Worm (Caenorhabditis elegans): Measurements from ENCODE around the gene srlf-35.
A peak's percentile ranks its signal among the peaks of the same experiment; 100 is the strongest.

DNA sequence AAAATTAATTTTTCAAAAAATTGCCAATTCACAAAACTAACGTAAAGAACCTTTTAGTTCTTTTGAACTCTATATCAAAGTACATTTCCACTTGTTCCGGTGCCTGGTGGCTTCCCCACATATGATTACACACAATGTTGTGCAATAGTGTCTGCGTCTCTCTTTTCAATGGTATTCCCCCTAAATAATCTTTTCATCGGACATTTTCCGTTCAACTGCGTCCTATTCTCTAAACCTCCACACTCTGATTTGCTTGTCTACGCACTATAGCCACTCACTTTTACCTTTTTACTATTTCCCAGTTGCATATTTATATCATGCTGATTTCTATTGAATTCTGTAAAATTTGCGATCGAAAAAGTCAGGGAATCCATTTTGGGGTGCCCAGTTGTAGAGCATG, 28.2 kb downstream of the srlf-35 start, which contains the start of gene nhr-58:
- TF ChIP-seq hlh-4 (tag; optimal IDR thresholded peaks at IDR 0.05) (no peak), efl-3 (GFP tag; optimal IDR thresholded peaks at IDR 0.05) (no peak), fkh-4 (tag; optimal IDR thresholded peaks at IDR 0.05; ENCODE audit: borderline replicate concordance) (no peak), pqm-1 (tag; optimal IDR thresholded peaks at IDR 0.05) (no peak), mdl-1 (tag; optimal IDR thresholded peaks at IDR 0.05) (peak in 1 of 2 experiments; percentile 71)

Measured in whole organism, L1 larva.